3 fruit fly cellular contexts compared by ENCODE assay signal in genomic region chr3L:16113003-16113606, dm6.
TF ChIP-seq lines count a peak whose summit lies in the region.

Gene Taf4, plus strand, starts transcription at chr3L:16113212.

- TF ChIP-seq CTCF in whole organism, embryonic (GFP tag; optimal IDR thresholded peaks at IDR 0.05; lab: Kevin White, UChicago), result no peak

TF ChIP-seq in whole organism, embryonic, 481 proteins besides CTCF, POLR2A, EP300 and RAD21 (continues in another document):
- TF ChIP-seq CG4328 (GFP tag; optimal IDR thresholded peaks at IDR 0.05; lab: Kevin White, UChicago) (no peak), Atf3 (GFP tag; optimal IDR thresholded peaks at IDR 0.05; lab: Kevin White, UChicago) (no peak), CG12299 (tag; optimal IDR thresholded peaks at IDR 0.05; lab: Kevin White, UChicago) (peak; percentile 86), wdn (GFP tag; IDR thresholded peaks at IDR 0.05; lab: Robert Waterston, UW) (no peak), Max (GFP tag; optimal IDR thresholded peaks at IDR 0.05; lab: Kevin White, UChicago) (no peak), exex (tag; optimal IDR thresholded peaks at IDR 0.05; lab: Kevin White, UChicago) (no peak), CG12104 (GFP tag; optimal IDR thresholded peaks at IDR 0.05; lab: Kevin White, UChicago) (no peak), pho (GFP tag; optimal IDR thresholded peaks at IDR 0.05; lab: Kevin White, UChicago) (no peak), dm (GFP tag; optimal IDR thresholded peaks at IDR 0.05; lab: Kevin White, UChicago) (no peak), CG33557 (GFP tag; optimal IDR thresholded peaks at IDR 0.05; lab: Kevin White, UChicago) (no peak), Hr3 (GFP tag; optimal IDR thresholded peaks at IDR 0.05; lab: Kevin White, UChicago) (no peak), pnt (GFP tag; optimal IDR thresholded peaks at IDR 0.05; lab: Kevin White, UChicago) (no peak), cwo (GFP tag; optimal IDR thresholded peaks at IDR 0.05; lab: Kevin White, UChicago) (no peak), CG11695 (GFP tag; IDR thresholded peaks at IDR 0.05; lab: Robert Waterston, UW) (peak; percentile 81; the same call in 2 of the 3 replicates), pfk (GFP tag; optimal IDR thresholded peaks at IDR 0.05; lab: Kevin White, UChicago) (no peak), CG15601 (tag; optimal IDR thresholded peaks at IDR 0.05; lab: Kevin White, UChicago) (no peak), Hmx (GFP tag; optimal IDR thresholded peaks at IDR 0.05; lab: Kevin White, UChicago) (no peak), MESR4 (GFP tag; optimal IDR thresholded peaks at IDR 0.05; lab: Kevin White, UChicago) (peak; percentile 92), Rfx (GFP tag; IDR thresholded peaks at IDR 0.05; lab: Robert Waterston, UW) (no peak), bsh (GFP tag; optimal IDR thresholded peaks at IDR 0.05; lab: Kevin White, UChicago) (no peak), lola (GFP tag; optimal IDR thresholded peaks at IDR 0.05; lab: Kevin White, UChicago) (no peak), CG10959 (GFP tag; IDR thresholded peaks at IDR 0.05; lab: Robert Waterston, UW) (no peak), Tbp (GFP tag; optimal IDR thresholded peaks at IDR 0.05; lab: Kevin White, UChicago) (no peak), cg (GFP tag; optimal IDR thresholded peaks at IDR 0.05; lab: Kevin White, UChicago) (peak; percentile 91), dpn (GFP tag; optimal IDR thresholded peaks at IDR 0.05; lab: Kevin White, UChicago) (no peak), CG1603 (tag; optimal IDR thresholded peaks at IDR 0.05; lab: Kevin White, UChicago) (peak; percentile 33), Hmr (GFP tag; optimal IDR thresholded peaks at IDR 0.05; lab: Kevin White, UChicago) (no peak), Neu2 (GFP tag; optimal IDR thresholded peaks at IDR 0.05; lab: Kevin White, UChicago; ENCODE audit: borderline replicate concordance) (peak; percentile 47), Lim3 (GFP tag; IDR thresholded peaks at IDR 0.05; lab: Robert Waterston, UW) (no peak), CG15073 (GFP tag; optimal IDR thresholded peaks at IDR 0.05; lab: Kevin White, UChicago) (no peak), CG6272 (GFP tag; IDR thresholded peaks at IDR 0.05; lab: Robert Waterston, UW) (no peak), NC2α (GFP tag; optimal IDR thresholded peaks at IDR 0.05; lab: Kevin White, UChicago) (no peak)

TF ChIP-seq in whole organism, prepupa, 60 proteins besides CTCF, POLR2A, EP300 and RAD21:
- TF ChIP-seq CG8119 (GFP tag; IDR thresholded peaks at IDR 0.05; lab: Robert Waterston, UW), result peak; percentile 89; the same call in 1 of the 3 replicates
- no peak for TF ChIP-seq CG11294 (GFP tag; IDR thresholded peaks at IDR 0.05; lab: Robert Waterston, UW)
- no peak for TF ChIP-seq CG6808 (GFP tag; optimal IDR thresholded peaks at IDR 0.05; lab: Kevin White, UChicago)
TF ChIP-seq in whole organism, prepupa: peak in this region for 1.

TF ChIP-seq in whole organism, pupa, 21 proteins besides CTCF, POLR2A, EP300 and RAD21:
- TF ChIP-seq Pif1A (GFP tag; optimal IDR thresholded peaks at IDR 0.05; lab: Kevin White, UChicago), result no peak
- TF ChIP-seq Snoo (tag; optimal IDR thresholded peaks at IDR 0.05; lab: Kevin White, UChicago), result no peak
- no peak for TF ChIP-seq D1 (tag; optimal IDR thresholded peaks at IDR 0.05; lab: Kevin White, UChicago)
- peak; percentile 59; the same call in 1 of the 2 replicates for TF ChIP-seq CG12605 (GFP tag; IDR thresholded peaks at IDR 0.05; lab: Robert Waterston, UW)
- TF ChIP-seq rn (GFP tag; IDR thresholded peaks at IDR 0.05; lab: Robert Waterston, UW), result no peak
- TF ChIP-seq CG9948 (tag; optimal IDR thresholded peaks at IDR 0.05; lab: Kevin White, UChicago), result no peak
- no peak for TF ChIP-seq CG13204 (GFP tag; optimal IDR thresholded peaks at IDR 0.05; lab: Kevin White, UChicago)
